Fruit fly (Drosophila melanogaster): ENCODE data around the gene GATAd.

The GATAd gene

dm6 chr2L:10331066-10331847, 2.3 kb upstream of the GATAd start, which contains the start of the genes Schip1 and Cox10 (continued):
- TF ChIP-seq CG9437 (GFP tag; optimal IDR thresholded peaks at IDR 0.05) (no peak), ssp (GFP tag; IDR thresholded peaks at IDR 0.05) (no peak), Pdp1 (GFP tag; optimal IDR thresholded peaks at IDR 0.05) (peak in 1 of 2 experiments; percentile 99), gfzf (GFP tag; optimal IDR thresholded peaks at IDR 0.05) (peak; percentile 59), Blimp-1 (GFP tag; optimal IDR thresholded peaks at IDR 0.05) (no peak), E2f2 (GFP tag; IDR thresholded peaks at IDR 0.05) (peak; percentile 45; the same call in 1 of the 2 replicates), HmgZ (tag; optimal IDR thresholded peaks at IDR 0.05) (peak; percentile 19), pan (optimal IDR thresholded peaks at IDR 0.05) (no peak), pan (GFP tag; optimal IDR thresholded peaks at IDR 0.05 in 1 of 2, IDR thresholded peaks at IDR 0.05 in 1 of 2) (no peak), CG18262 (tag; optimal IDR thresholded peaks at IDR 0.05) (peak; percentile 38), CG15269 (tag; optimal IDR thresholded peaks at IDR 0.05) (no peak), D19A (tag; optimal IDR thresholded peaks at IDR 0.05) (peak; percentile 53), gem (tag; optimal IDR thresholded peaks at IDR 0.05) (peak; percentile 69), CG9797 (GFP tag; optimal IDR thresholded peaks at IDR 0.05) (peak; percentile 14), trem (tag; optimal IDR thresholded peaks at IDR 0.05) (peak; percentile 52), wek (GFP tag; optimal IDR thresholded peaks at IDR 0.05) (peak; percentile 61), jing (GFP tag; optimal IDR thresholded peaks at IDR 0.05) (no peak), CG11456 (GFP tag; IDR thresholded peaks at IDR 0.05) (no peak), sens-2 (GFP tag; IDR thresholded peaks at IDR 0.05) (no peak), CG17186 (GFP tag; optimal IDR thresholded peaks at IDR 0.05) (no peak), tap (tag; optimal IDR thresholded peaks at IDR 0.05) (peak; percentile 10), CG13775 (GFP tag; optimal IDR thresholded peaks at IDR 0.05) (no peak), lola (GFP tag; optimal IDR thresholded peaks at IDR 0.05) (peak in 1 of 3 experiments; percentile 22), da (GFP tag; optimal IDR thresholded peaks at IDR 0.05) (no peak), CoRest (tag; optimal IDR thresholded peaks at IDR 0.05) (peak; percentile 56), gsb (GFP tag; IDR thresholded peaks at IDR 0.05) (no peak), slou (GFP tag; optimal IDR thresholded peaks at IDR 0.05) (no peak), Nf-YB (GFP tag; optimal IDR thresholded peaks at IDR 0.05) (peak; percentile 6), CG6689 (GFP tag; IDR thresholded peaks at IDR 0.05) (no peak), trh (GFP tag; optimal IDR thresholded peaks at IDR 0.05) (no peak), slp2 (GFP tag; optimal IDR thresholded peaks at IDR 0.05) (no peak), sens (GFP tag) (peak; percentile 59), CG17359 (tag; optimal IDR thresholded peaks at IDR 0.05) (peak; percentile 12), CG2202 (tag; optimal IDR thresholded peaks at IDR 0.05) (no peak), vnd (GFP tag; IDR thresholded peaks at IDR 0.05; ENCODE audit: partially characterized antibody) (no peak), CG12769 (tag; optimal IDR thresholded peaks at IDR 0.05) (no peak), chn (GFP tag; optimal IDR thresholded peaks at IDR 0.05) (no peak), prd (optimal IDR thresholded peaks at IDR 0.05) (no peak), prd (GFP tag; IDR thresholded peaks at IDR 0.05) (no peak), NFAT (GFP tag; IDR thresholded peaks at IDR 0.05) (no peak), YL-1 (GFP tag; optimal IDR thresholded peaks at IDR 0.05) (peak; percentile 24), stwl (tag; optimal IDR thresholded peaks at IDR 0.05) (peak; percentile 21), CG33213 (GFP tag; optimal IDR thresholded peaks at IDR 0.05) (no peak), CG14710 (tag; optimal IDR thresholded peaks at IDR 0.05) (peak; percentile 46), gro (GFP tag; optimal IDR thresholded peaks at IDR 0.05) (no peak), ems (GFP tag; optimal IDR thresholded peaks at IDR 0.05) (no peak), CG31388 (GFP tag; optimal IDR thresholded peaks at IDR 0.05) (no peak), CG4404 (GFP tag; IDR thresholded peaks at IDR 0.05) (no peak), CG11093 (GFP tag; IDR thresholded peaks at IDR 0.05) (no peak), CG15514 (GFP tag; optimal IDR thresholded peaks at IDR 0.05) (peak; percentile 26)

All from whole organism, embryonic.